Fruit fly (Drosophila melanogaster): ENCODE measurements around the gene CG14879.

The CG14879 gene

DNA sequence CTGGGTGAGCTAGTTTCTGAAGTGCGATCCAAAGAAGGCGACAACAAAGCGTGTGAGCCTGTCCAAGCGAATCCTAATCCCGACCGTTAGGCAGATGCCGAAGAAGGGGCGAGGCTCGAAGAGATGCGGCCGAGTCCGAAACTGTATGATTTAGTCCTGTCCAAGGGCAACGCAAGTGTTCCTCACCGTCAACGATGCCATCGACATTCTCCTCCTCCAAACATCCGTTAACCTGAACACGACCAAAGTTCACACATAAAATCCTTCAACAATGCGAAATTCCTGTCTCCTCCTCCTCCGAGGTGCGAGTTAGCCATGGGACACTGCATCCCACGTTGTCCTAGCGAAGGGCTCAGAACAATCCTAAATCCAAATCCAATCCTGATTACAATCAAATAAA is 9.6 kb downstream of the CG14879 start, which contains the start of gene Sulf1:
Gene Sulf1 (minus strand): TSS at position 101 of the 400 bp plus-strand sequence.
- TF ChIP-seq net (GFP tag; optimal IDR thresholded peaks at IDR 0.05): no peak
- TF ChIP-seq Sox14 (GFP tag; optimal IDR thresholded peaks at IDR 0.05): no peak
- TF ChIP-seq CG3032 (tag; optimal IDR thresholded peaks at IDR 0.05): no peak
- TF ChIP-seq CG15336 (GFP tag; IDR thresholded peaks at IDR 0.05): no peak
- no peak for TF ChIP-seq vri (GFP tag; optimal IDR thresholded peaks at IDR 0.05)
- no peak for TF ChIP-seq CG6276 (GFP tag; optimal IDR thresholded peaks at IDR 0.05)

DNA sequence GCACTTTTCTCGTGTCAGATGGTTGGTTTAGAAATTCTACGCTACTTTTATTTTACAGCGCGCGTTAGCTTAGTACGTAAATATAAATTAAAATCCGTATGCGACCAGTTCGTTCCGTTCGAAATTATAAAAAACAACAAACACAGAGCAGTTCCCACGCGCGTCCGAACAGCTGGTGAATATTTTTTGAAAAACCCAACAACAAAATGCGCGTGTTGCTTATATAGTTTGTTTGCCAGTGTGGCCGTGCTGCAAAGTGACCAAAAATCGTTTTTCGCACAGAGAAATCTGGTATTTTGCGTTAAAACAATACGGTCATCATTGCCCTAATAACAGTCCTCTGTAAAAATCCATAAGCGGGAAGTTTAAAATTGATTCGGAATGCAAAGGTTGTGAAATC is 10.7 kb downstream of the CG14879 start:
- TF ChIP-seq dsx (GFP tag; optimal IDR thresholded peaks at IDR 0.05; ENCODE audit: poor library complexity, severe bottlenecking): peak; percentile 30
- TF ChIP-seq ss (GFP tag; optimal IDR thresholded peaks at IDR 0.05): peak in 1 of 2 experiments; percentile 56
- no peak for TF ChIP-seq CG15336 (GFP tag; IDR thresholded peaks at IDR 0.05)
- TF ChIP-seq CG7368 (GFP tag; optimal IDR thresholded peaks at IDR 0.05): no peak
- TF ChIP-seq Sox14 (GFP tag; optimal IDR thresholded peaks at IDR 0.05): peak; percentile 1
- TF ChIP-seq Blimp-1 (GFP tag; optimal IDR thresholded peaks at IDR 0.05): no peak
- no peak for TF ChIP-seq Eip93F (GFP tag; optimal IDR thresholded peaks at IDR 0.05)
- TF ChIP-seq fkh (GFP tag; optimal IDR thresholded peaks at IDR 0.05): peak; percentile 25
- TF ChIP-seq pdm3 (GFP tag; optimal IDR thresholded peaks at IDR 0.05): no peak
- 0 out of 3 replicates have a peak, but pooled peaks have one; percentile 21 for TF ChIP-seq CG6163 (GFP tag; IDR thresholded peaks at IDR 0.05)
- TF ChIP-seq Eip78C (GFP tag): peak; percentile 54
- TF ChIP-seq Hr4 (GFP tag; optimal IDR thresholded peaks at IDR 0.05): no peak
- TF ChIP-seq Eip75B (GFP tag; optimal IDR thresholded peaks at IDR 0.05): peak; percentile 21
- peak; percentile 10 for TF ChIP-seq esn (GFP tag; optimal IDR thresholded peaks at IDR 0.05)
- peak; percentile 50 for TF ChIP-seq CG1621 (tag; optimal IDR thresholded peaks at IDR 0.05)
- TF ChIP-seq CG31627 (GFP tag; optimal IDR thresholded peaks at IDR 0.05): no peak

DNA sequence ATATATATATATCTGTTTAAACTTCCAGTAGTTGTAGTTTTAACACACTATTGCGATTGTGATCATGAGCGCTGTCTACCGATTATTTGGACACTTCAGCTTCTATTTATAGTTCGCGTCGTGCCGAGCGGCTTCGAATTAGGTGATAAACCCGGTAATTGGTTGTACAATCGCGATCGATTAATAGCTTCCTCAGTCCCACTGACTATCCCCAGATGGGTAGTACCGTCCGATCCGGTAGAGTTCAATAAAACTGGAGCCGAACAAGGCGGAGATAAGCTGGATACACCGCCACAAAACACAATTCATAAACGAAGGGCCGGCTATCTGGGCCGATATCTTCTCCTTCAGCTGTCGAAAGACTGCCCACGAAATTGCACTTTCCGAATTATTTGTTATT is 11.2 kb downstream of the CG14879 start:
- TF ChIP-seq Blimp-1 (GFP tag; optimal IDR thresholded peaks at IDR 0.05) (no peak), fkh (GFP tag; optimal IDR thresholded peaks at IDR 0.05) (no peak), Eip78C (GFP tag) (peak; percentile 48)

DNA sequence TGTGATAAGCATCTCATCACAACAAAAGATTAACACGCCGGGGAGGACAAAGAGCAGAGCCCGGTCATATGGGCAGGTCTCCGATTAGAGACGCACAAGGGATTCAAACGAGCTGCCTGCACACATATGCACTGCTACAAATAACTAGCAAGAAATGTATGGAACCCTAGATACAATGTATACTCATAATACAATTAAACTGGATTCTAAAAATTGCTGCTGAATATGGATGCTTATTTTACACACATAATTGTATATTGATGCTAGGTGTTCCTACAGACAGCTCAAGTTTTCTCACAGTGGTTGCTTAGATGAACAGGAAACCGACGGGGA is 12.0 kb downstream of the CG14879 start:
- TF ChIP-seq acj6 (GFP tag; optimal IDR thresholded peaks at IDR 0.05) (peak; percentile 60), Ets96B (tag; optimal IDR thresholded peaks at IDR 0.05) (peak; percentile 63), CG10669 (GFP tag; optimal IDR thresholded peaks at IDR 0.05) (peak; percentile 43), CG32006 (GFP tag; optimal IDR thresholded peaks at IDR 0.05) (peak; percentile 60), fd85E (GFP tag; optimal IDR thresholded peaks at IDR 0.05) (no peak), Gug (GFP tag; IDR thresholded peaks at IDR 0.05) (peak; percentile 40), net (GFP tag; optimal IDR thresholded peaks at IDR 0.05) (peak; percentile 40), topi (GFP tag; optimal IDR thresholded peaks at IDR 0.05) (peak; percentile 39), Eip75B (GFP tag; optimal IDR thresholded peaks at IDR 0.05) (peak; percentile 55), CG4318 (GFP tag; optimal IDR thresholded peaks at IDR 0.05) (no peak), eg (GFP tag; IDR thresholded peaks at IDR 0.05) (0 out of 3 replicates have a peak, but pooled peaks have one; percentile 49), CG6163 (GFP tag; IDR thresholded peaks at IDR 0.05) (peak; percentile 75), dac (GFP tag; optimal IDR thresholded peaks at IDR 0.05) (no peak), ss (GFP tag; optimal IDR thresholded peaks at IDR 0.05) (peak; percentile 18 to 49), OdsH (GFP tag; optimal IDR thresholded peaks at IDR 0.05) (peak; percentile 66), CG3032 (tag; optimal IDR thresholded peaks at IDR 0.05) (peak; percentile 46), CG6854 (GFP tag; optimal IDR thresholded peaks at IDR 0.05) (no peak), achi (GFP tag; optimal IDR thresholded peaks at IDR 0.05) (peak; percentile 69), CG8632 (GFP tag; optimal IDR thresholded peaks at IDR 0.05) (peak; percentile 4), CG11294 (GFP tag; IDR thresholded peaks at IDR 0.05) (no peak; the same call in 1 of the 2 replicates), CG1621 (tag; optimal IDR thresholded peaks at IDR 0.05) (peak; percentile 41), CG11762 (GFP tag; optimal IDR thresholded peaks at IDR 0.05; ENCODE audit: insufficient read depth) (no peak), CG10631 (GFP tag; optimal IDR thresholded peaks at IDR 0.05) (peak; percentile 80), Lpt (GFP tag; optimal IDR thresholded peaks at IDR 0.05) (peak; percentile 2), CG8119 (GFP tag; IDR thresholded peaks at IDR 0.05) (peak; percentile 33; the same call in 1 of the 3 replicates), Hr38 (GFP tag; optimal IDR thresholded peaks at IDR 0.05) (no peak), CG3919 (GFP tag; optimal IDR thresholded peaks at IDR 0.05) (peak; percentile 74), Sox15 (GFP tag; optimal IDR thresholded peaks at IDR 0.05) (no peak), CG11902 (GFP tag; optimal IDR thresholded peaks at IDR 0.05) (peak; percentile 17), CG9139 (GFP tag; optimal IDR thresholded peaks at IDR 0.05) (no peak), fkh (GFP tag; optimal IDR thresholded peaks at IDR 0.05) (no peak), Eip93F (GFP tag; optimal IDR thresholded peaks at IDR 0.05) (no peak), CG34406 (GFP tag; optimal IDR thresholded peaks at IDR 0.05) (peak; percentile 36)
